Fruit fly (Drosophila melanogaster) whole organism: ENCODE data around the gene bnk.

ENCODE experiments used
- CG8478 ChIP-seq: fragments of >200 bp; optimal IDR thresholded peaks from 2 replicates; lab custom pipeline; 2018; ENCODE audit warnings: inconsistent platforms
- EcR ChIP-seq, 2 experiments: fragments of >200 bp; optimal IDR thresholded peaks; 2 replicates each; lab custom pipeline; 2017; ENCODE audit warnings: missing biosample characterization in 2 of 2, missing genetic modification characterization in 2 of 2, missing genetic modification reagents in 2 of 2
- psq ChIP-seq: fragments of >200 bp; optimal IDR thresholded peaks from 2 replicates; lab custom pipeline; 2017
- usp ChIP-seq: fragments of >200 bp; optimal IDR thresholded peaks from 2 replicates; lab custom pipeline; 2017; ENCODE audit warnings: missing biosample characterization, missing genetic modification characterization, mixed read lengths

- TF ChIP-seq usp (GFP tag; lab: Kevin White, UChicago) (no peak), CG8478 (no peak), EcR (GFP tag; optimal IDR thresholded peaks at IDR 0.05; lab: Kevin White, UChicago) (no peak), psq (lab: Kevin White, UChicago) (no peak)
Observed at dm6 chr3R:31218997-31219992, 26.1 kb downstream of the bnk start, which contains the start of gene ATPsynC.
